Worm (Caenorhabditis elegans): Measurements from ENCODE around the gene rpn-2.

The rpn-2 gene

DNA sequence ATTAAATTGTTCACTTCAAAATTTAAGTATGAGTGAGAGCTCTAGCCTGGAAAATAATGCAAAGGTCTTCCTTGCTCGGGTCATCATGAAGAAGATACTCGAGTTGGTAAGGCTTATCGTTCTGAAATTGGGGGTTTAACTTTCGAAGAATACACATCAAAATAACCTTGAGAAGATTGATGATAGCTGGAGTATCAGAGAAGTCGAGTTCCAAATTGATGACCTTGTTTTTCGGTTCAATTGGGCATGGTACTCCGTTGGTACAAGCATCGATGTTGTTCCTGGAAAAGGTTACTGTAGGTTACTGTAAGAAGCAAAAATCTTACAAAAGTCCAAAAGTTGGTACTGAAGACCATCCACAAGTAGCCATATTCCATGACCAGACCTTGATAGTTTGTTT is 22.8 kb upstream of the rpn-2 start:
- TF ChIP-seq unc-62 (GFP tag; optimal IDR thresholded peaks at IDR 0.05) = no peak

DNA sequence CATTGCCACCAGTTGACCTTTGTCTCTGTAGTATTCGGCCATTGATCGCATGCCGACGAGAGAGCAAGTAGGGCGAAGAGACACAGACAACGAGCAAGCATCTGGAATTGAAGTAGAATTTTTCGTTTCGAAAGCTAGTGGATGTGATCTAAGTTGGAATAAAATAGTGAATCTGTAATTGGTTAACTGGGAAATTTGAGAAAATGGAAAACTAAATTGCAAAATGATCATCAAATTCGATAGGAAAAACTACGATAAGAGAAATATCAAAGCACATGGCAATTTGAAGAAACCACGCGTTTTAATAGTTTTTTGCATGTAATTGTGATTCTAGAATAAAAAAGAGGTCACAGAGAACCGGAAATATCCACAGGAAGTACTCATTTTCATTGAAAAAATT is 22.2 kb upstream of the rpn-2 start, which contains the start of gene F42A10.6:
Gene F42A10.6, minus strand, starts transcription at position 101 of the 400 bp plus-strand sequence.
- TF ChIP-seq unc-62 (GFP tag; optimal IDR thresholded peaks at IDR 0.05) = no peak

- no peak for TF ChIP-seq unc-62 (GFP tag; optimal IDR thresholded peaks at IDR 0.05)
These were observed 21.4 kb upstream of the rpn-2 start for ce11 chrIII:6177631-6178030.

DNA sequence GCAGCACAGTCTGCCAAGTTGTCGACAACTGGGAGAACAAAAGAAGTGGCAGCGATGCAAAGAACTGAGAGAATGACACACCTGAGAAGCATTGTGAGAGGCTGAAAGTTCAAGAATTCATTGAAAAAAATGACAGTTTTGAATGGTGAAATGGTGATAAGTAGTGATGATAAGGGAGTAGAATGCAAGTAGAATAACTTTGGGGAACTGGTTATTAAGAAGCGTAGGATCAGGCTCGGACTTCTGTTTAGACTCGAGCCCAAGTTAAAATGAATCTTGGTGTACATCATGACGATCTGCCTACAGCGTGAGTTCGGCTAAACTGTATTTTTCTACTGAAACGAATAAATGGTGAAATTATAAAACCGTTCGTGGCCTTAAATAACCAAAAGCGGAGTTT is 20.4 kb upstream of the rpn-2 start, which contains the start of gene F42A10.7:
Gene F42A10.7, minus strand, starts transcription at position 101 of the 400 bp plus-strand sequence.
- TF ChIP-seq unc-62 (GFP tag; optimal IDR thresholded peaks at IDR 0.05) = no peak

- TF ChIP-seq unc-62 (GFP tag; optimal IDR thresholded peaks at IDR 0.05) = no peak
These were observed 19.9 kb upstream of the rpn-2 start for ce11 chrIII:6179062-6179461.

DNA sequence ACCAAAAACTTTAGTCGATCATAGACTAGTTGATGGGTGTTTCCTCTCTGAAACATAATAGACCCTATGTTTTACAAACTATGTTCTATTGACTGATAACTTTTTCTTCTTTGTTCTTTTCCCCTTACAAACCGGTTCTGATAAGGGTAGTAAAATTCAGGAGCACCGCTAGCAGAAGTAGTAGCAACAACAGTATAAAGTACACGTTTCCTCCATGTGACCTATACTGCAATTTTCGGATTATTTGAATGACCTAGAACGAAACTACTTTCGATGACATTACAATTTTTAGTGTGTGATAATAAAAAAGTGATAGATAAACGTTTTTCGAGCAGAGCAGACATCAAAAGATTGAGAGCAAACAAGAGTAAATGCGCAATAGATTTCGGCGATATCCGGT is 18.7 kb upstream of the rpn-2 start:
- no peak for TF ChIP-seq unc-62 (GFP tag; optimal IDR thresholded peaks at IDR 0.05)

DNA sequence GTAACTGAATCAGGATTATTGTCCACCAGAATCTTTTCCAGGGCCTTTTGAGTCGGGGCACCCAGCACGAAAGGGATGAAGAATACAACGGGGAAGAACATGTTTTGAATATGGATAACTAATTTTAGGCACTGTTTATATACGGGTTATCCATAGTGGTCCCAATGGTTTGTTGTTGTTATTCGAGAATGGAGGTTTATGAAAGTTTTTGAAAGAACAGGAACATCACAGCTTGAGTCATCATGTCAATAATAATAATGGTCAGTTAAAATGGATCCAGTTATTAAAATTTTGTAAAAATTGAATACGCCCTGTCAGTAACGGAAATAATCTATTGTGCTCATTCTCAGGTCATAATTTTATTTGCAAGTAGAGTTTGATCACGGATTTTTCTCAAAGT is 15.9 kb upstream of the rpn-2 start, which contains the start of gene nas-28:
Gene nas-28, minus strand, starts transcription at position 101 of the 400 bp plus-strand sequence.
- no peak for TF ChIP-seq unc-62 (GFP tag; optimal IDR thresholded peaks at IDR 0.05)

- no peak for TF ChIP-seq unc-62 (GFP tag; optimal IDR thresholded peaks at IDR 0.05)
These were observed 8.2 kb upstream of the rpn-2 start, which contains the start of gene C23G10.5 for ce11 chrIII:6190810-6191209. Gene C23G10.5 (plus strand): TSS chrIII:6191110.

DNA sequence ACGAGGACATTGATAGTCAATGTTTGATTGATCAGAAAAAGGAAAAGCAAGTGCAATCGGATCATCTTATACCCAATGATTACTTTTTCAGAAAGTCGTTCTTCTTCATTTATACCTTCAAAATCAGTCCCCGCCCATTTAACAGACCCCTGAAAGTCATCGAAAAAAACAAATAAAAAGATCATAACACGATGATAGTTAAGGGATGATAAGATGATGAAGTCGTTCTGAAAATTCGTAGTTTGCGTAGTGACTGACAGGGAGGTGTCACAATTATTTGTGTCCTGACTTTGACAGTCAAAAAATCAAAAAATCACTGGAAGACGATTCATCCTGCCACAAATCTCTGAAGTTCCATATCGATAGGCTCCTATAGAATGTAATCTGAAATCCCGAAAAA is 4.5 kb upstream of the rpn-2 start, which contains the start of gene ugt-66:
Gene ugt-66, minus strand, starts transcription at position 101 of the 400 bp plus-strand sequence.
- TF ChIP-seq unc-62 (GFP tag; optimal IDR thresholded peaks at IDR 0.05) = no peak

DNA sequence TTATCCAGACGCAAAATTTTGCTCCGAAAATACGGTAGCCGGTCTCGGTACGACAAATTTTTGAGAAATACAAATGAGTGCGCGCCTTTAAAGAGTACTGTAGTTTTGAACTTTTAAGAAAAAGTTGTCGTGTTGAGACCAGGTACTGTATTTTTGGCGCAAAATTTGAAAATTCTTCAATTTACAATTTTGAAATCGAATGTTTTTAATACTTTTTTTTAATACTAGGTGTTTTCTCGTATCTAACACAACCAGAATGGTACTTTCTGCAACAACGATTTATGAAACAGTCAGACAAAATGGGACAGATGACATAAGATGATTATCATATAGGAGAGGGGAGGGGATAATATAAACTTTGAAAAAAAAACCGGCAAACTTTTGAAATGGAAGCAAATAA is 3.3 kb upstream of the rpn-2 start:
- TF ChIP-seq unc-62 (GFP tag; optimal IDR thresholded peaks at IDR 0.05) = no peak

ce11 chrIII:6201325-6201724 is 2.3 kb downstream of the rpn-2 start:
- no peak for TF ChIP-seq unc-62 (GFP tag; optimal IDR thresholded peaks at IDR 0.05)

ce11 chrIII:6202440-6202839 is 3.5 kb downstream of the rpn-2 start:
- TF ChIP-seq unc-62 (GFP tag; optimal IDR thresholded peaks at IDR 0.05) = no peak

- TF ChIP-seq unc-62 (GFP tag; optimal IDR thresholded peaks at IDR 0.05) = no peak
These were observed 7.3 kb downstream of the rpn-2 start, which contains the start of the genes sna-3 and rps-3 for ce11 chrIII:6206161-6206853. Gene sna-3 (minus strand): TSS chrIII:6206211. Gene rps-3 (plus strand): TSS chrIII:6206803.

- TF ChIP-seq unc-62 (GFP tag; optimal IDR thresholded peaks at IDR 0.05) = no peak
These were observed 8.1 kb downstream of the rpn-2 start for ce11 chrIII:6207046-6207445.

DNA sequence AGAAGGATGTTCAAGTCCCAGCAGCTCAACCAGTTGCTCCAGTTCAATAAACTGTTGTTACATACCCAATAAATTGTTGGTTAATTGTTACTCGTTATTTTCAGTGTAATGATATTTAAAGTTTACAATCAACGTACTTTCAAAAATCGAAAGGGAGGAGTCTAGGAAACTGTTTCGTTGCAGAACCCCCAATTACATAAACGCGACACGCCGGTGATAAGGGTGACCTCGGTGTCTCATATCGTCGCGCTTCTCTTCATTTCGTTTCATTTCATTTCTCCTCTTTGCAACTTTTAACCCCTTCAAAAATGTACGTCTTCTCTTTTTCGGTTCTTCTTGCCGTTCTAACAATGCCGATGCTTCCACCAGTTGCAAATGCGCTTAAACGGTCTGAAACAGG is 8.9 kb downstream of the rpn-2 start, which contains the start of gene C23G10.2:
Gene C23G10.2, plus strand, starts transcription at position 184 of the 400 bp plus-strand sequence.
- no peak for TF ChIP-seq unc-62 (GFP tag; optimal IDR thresholded peaks at IDR 0.05)

ce11 chrIII:6208984-6209383 is 10.0 kb downstream of the rpn-2 start, which contains the start of gene C23G10.1:
Gene C23G10.1 (plus strand): TSS chrIII:6209284.
- no peak for TF ChIP-seq unc-62 (GFP tag; optimal IDR thresholded peaks at IDR 0.05)

DNA sequence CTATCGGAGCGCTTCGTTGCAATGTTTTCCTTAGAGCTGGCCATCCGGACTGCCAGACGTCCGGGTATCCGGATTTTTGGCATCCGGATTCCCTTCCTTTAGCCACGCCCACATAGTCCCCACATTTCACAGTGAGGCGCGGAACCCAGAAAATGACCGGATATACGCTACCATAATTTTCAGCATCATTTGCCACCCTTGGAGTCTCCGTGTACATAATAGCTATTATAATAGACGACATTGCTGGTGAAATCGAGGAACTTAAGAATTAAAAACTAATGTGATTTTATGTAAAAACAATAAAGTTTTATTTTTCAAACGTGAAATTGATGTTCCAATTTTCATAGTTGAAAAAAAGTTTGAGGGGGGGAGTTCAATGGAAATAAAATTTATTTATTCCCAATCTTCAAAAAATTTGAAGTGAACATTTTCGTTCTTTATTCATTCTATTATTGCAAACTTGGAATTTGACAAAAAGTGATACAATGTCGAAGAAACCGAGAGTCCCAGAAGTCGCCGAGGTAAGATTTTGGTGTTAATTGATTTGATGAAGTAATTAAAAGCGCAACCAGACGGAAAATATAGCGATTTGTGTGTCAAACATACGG is 11.3 kb downstream of the rpn-2 start:
- no peak for TF ChIP-seq unc-62 (GFP tag; optimal IDR thresholded peaks at IDR 0.05)

All from whole organism, dauer.